Fruit fly (Drosophila melanogaster) whole organism: ENCODE measurements around the gene Dhpr.
A peak's percentile ranks its signal among the peaks of the same experiment; 100 is the strongest.

Experiments
- CG8478 ChIP-seq: fragments of >200 bp; optimal IDR thresholded peaks from 2 replicates; lab custom pipeline; 2018; ENCODE audit warnings: inconsistent platforms
- Dll ChIP-seq: fragments of >200 bp; optimal IDR thresholded peaks from 2 replicates; lab custom pipeline; 2017
- EcR ChIP-seq, 2 experiments: fragments of >200 bp; optimal IDR thresholded peaks; 2 replicates each; lab custom pipeline; 2017; ENCODE audit warnings: missing biosample characterization in 2 of 2, missing genetic modification characterization in 2 of 2, missing genetic modification reagents in 2 of 2
- pan ChIP-seq: fragments of >200 bp; optimal IDR thresholded peaks from 2 replicates; lab custom pipeline; 2017
- psq ChIP-seq: fragments of >200 bp; optimal IDR thresholded peaks from 2 replicates; lab custom pipeline; 2017
- usp ChIP-seq: fragments of >200 bp; optimal IDR thresholded peaks from 2 replicates; lab custom pipeline; 2017; ENCODE audit warnings: missing biosample characterization, missing genetic modification characterization, mixed read lengths

Gene Dhpr

DNA sequence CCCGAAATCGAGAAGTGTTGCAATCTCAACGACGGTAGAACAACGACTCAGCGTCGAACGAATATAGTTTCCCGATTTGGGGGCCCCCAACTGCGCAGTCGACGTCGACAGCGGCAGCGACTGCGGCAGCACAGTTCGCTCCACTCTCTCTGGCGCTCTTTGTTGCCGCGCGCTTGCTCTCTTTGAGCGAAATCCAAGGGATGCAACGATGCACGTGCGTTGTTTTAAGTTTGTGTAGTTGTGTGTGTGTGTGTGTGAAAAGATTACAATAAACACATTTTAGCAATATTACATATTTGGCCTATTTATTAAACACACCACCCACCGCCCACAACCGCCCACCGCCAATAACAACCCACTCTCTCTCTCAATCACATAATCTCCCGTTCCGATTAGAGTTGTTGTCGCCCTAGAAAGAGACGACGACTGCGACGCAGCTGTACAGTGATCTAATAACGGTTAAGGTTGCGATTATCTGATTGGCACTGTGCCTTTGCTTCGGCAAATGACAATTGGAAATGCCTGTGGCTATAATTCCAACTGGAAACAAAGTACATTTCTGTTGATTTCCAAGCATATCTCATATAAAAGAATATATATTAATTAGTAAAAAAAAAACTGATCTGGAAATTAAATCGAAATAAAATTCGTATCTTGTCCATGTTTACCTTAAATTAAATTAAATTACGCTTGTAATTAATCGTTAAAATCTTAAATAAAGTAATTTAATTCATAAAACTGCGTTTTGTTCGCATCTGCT, 8.9 kb upstream of the Dhpr start:
- TF ChIP-seq usp (GFP tag; lab: Kevin White, UChicago) = no peak
- peak; percentile 89 for TF ChIP-seq Dll (lab: Kevin White, UChicago)

DNA sequence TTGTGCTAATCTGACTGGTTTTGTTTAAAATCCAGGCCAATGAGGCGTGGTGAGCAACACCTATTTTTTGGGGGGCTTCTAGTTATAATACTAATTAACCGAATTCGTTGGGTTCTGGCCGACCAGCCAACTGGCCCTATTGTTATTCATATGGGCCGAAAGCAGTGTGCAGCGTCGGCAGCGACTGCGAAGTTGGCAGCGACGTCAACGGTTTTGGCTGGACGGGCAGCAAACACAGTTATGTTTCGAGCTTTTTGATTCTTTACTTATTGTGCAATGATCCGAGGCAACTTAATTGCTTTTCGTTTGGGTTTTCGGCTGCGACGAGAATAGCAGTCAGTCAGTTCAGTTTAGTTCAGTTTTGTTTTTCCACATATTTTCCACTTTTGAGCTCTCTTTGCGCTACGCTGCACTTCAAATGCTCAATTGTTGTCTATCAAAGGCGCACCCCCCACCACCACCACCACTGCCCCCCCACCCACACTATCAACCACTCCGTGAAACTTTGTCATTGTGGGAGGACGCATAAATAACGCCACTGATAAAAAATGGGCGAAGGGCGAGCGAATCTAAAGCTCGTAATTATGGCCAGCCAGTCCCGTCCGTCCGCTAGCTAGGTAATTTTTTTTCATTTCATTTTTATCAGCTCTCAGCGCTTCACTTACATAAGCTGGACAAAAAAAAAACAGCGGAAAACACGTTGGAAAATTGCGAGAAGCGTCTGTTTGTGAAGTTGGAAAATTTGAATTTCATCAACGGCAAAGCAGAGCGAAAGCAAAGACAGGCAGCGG, 8.1 kb upstream of the Dhpr start:
- no peak for TF ChIP-seq pan (lab: Kevin White, UChicago)
- no peak for TF ChIP-seq CG8478 (lab: Kevin White, UChicago)
- TF ChIP-seq EcR (GFP tag; optimal IDR thresholded peaks at IDR 0.05; lab: Kevin White, UChicago) = no peak
- TF ChIP-seq psq (lab: Kevin White, UChicago) = no peak
- no peak for TF ChIP-seq usp (GFP tag; lab: Kevin White, UChicago)

DNA sequence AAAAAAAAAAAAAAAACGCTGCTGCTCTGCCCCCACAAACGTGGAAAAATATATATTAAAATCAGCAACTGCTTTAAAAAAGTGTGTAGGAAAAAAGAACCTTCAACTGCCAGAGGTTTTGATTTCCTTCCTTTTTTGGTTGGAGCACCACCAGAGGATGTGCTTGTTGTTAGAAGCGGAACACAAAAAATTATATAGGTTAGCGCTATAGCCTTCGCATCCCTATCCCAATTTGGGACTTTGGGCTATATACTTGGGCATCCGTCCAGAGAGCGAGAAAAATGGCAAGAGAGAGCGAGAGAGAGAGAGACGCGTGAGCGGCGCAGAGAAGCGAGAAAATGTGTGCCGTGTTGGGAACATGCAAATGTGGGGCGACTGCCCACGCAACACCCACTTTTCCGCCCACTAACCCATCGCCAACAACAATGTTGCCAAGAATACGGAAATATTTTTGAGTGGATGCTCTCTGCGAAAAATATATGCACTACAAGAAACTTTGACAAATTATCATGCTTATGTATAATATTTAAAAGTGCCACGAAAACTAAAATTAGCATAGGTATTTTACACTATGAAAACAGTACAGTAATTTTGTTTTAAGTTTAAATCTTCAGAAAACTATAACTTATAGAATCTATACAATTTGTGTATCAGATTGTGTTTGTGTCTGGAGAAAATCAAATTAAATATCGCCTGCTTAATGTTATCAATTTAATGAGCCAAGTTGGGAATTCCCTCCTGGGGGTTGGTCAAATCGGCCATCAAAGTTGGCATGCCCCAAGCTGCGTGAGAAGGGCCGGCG, 7.3 kb upstream of the Dhpr start:
- TF ChIP-seq pan (lab: Kevin White, UChicago) (no peak), Dll (lab: Kevin White, UChicago) (no peak), CG8478 (lab: Kevin White, UChicago) (no peak), usp (GFP tag; lab: Kevin White, UChicago) (no peak), psq (lab: Kevin White, UChicago) (no peak), EcR (GFP tag; optimal IDR thresholded peaks at IDR 0.05; lab: Kevin White, UChicago) (no peak)

DNA sequence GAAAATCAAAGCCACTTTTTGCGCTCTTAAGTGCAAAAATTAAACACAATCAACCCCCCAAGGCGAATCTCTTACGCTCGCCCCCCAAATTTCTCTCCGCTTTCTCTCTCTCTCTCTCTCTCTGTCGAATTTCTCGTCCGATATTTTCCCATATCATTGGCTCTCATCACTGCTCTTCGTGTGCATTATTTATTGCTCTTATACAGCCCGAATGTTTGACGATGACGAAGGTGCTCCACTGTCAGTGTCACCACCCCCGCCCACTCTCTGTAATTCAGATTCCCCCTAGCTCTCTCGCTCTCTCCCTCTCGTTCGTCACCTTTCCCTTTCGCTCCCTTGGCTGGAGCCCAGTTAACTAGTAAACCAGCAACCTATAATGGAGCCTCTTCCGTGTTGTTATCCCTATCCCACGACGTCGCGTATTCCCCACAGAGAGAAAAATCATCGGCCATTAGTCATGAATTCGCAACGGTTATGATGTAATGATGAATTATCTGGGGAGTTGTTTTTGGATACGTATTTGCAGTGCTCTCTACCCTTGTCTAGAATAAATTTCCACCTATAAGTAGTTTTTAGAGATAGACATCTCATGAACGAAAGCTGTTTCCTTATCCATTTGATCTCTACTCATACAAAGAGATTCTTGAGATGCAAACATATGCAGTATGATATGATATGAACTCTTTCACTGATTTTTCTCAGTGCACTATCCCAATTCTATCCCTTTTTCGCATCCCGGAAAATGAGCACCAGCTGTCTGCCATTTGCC, 6.5 kb upstream of the Dhpr start:
- no peak for TF ChIP-seq pan (lab: Kevin White, UChicago)
- TF ChIP-seq Dll (lab: Kevin White, UChicago) = peak; percentile 61
- TF ChIP-seq psq (lab: Kevin White, UChicago) = no peak
- TF ChIP-seq EcR (GFP tag; optimal IDR thresholded peaks at IDR 0.05; lab: Kevin White, UChicago) = no peak
- no peak for TF ChIP-seq CG8478 (lab: Kevin White, UChicago)
- TF ChIP-seq usp (GFP tag; lab: Kevin White, UChicago) = no peak

DNA sequence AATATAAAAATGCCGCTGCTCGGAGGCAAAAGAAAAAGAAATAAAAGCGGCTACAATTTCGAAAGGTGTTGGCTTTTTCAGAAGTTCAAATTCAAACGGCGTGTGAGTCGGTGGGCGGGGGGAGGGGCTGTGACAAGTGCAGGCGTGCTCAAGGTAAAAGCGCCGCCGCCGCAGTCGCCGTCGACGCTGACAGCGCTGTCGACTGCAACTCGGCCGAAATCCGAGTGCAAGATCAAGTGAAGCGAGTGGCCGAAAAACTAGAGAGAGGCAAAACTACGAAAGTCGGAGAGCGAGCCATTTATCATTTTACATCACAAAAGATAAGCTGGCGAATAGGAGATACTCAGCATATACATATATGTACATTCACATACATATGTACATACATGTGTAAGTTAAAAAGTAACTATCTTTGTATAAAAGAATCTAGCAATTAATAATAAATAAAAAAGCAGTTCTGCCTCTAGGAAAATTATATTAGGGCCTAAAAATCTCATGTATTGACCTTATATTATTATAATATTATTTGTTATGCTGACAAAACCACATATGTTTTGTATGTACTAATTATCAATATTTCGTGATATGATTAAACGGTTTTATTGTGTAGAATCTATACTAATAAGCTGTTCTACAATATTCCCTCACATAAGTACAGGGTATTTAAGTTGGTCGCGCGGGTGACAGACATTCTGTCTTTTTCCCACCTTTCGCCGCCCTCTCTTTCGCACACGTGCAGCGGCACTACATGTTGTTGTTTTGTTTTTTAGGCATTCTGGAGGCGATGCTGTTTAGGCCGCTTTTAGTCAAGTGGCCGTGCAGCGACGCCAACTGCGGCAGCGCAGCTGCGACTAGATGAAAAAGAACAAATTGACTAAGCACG, 5.4 kb upstream of the Dhpr start:
- no peak for TF ChIP-seq CG8478 (lab: Kevin White, UChicago)
- TF ChIP-seq Dll (lab: Kevin White, UChicago) = no peak
- no peak for TF ChIP-seq usp (GFP tag; lab: Kevin White, UChicago)
- no peak for TF ChIP-seq psq (lab: Kevin White, UChicago)
- TF ChIP-seq pan (lab: Kevin White, UChicago) = no peak
- TF ChIP-seq EcR (GFP tag; optimal IDR thresholded peaks at IDR 0.05; lab: Kevin White, UChicago) = no peak

DNA sequence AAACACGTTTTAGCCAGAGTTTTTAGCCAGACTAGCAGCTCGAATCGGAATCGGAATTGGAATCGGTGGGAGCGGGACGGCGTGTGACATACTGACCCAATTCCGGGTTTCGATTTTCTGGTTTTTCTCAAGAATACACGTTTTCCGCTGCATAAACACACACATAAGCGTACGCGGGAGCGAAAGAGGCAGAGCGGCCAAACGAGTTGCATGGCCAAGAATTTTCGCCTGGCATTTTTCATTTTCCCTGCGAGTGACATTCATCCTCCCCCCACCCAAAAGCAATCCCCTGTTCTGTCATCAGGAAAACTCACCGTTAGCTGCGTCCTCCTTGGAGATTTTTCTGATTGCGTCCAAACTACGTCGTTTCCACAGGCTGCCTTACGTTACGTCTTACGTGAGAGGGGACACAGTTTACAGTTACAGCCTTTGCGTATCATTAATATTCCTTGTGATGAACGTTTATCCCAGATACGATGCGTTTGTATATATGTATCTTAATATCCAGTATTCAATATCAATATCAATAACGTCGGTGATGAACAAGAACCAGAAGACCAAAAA, 4.7 kb upstream of the Dhpr start:
- TF ChIP-seq psq (lab: Kevin White, UChicago) = no peak
- no peak for TF ChIP-seq usp (GFP tag; lab: Kevin White, UChicago)
- TF ChIP-seq CG8478 (lab: Kevin White, UChicago) = no peak
- TF ChIP-seq pan (lab: Kevin White, UChicago) = no peak
- no peak for TF ChIP-seq Dll (lab: Kevin White, UChicago)
- TF ChIP-seq EcR (GFP tag; optimal IDR thresholded peaks at IDR 0.05; lab: Kevin White, UChicago) = no peak

DNA sequence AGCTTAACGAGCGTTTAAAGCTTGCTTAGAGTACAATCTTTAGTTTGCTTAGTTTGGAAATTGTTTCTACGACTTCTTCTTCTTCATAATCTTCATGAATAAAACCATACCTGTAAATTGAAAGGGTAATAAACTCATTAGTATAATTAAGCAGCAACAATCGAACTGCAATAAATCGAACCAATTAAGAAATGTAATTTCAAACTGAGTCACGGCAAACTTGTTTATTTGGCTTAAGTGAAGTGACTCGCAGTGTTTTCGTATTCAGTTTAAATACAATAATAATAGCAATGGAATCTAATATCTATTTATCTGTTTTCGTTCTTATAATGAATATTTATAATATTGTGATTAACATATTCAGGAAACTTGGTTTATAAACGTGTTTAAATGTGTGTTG, 1.4 kb downstream of the Dhpr start:
- TF ChIP-seq psq (lab: Kevin White, UChicago) = no peak
- no peak for TF ChIP-seq pan (lab: Kevin White, UChicago)
- TF ChIP-seq Dll (lab: Kevin White, UChicago) = no peak
- no peak for TF ChIP-seq usp (GFP tag; lab: Kevin White, UChicago)
- no peak for TF ChIP-seq EcR (GFP tag; optimal IDR thresholded peaks at IDR 0.05; lab: Kevin White, UChicago)

DNA sequence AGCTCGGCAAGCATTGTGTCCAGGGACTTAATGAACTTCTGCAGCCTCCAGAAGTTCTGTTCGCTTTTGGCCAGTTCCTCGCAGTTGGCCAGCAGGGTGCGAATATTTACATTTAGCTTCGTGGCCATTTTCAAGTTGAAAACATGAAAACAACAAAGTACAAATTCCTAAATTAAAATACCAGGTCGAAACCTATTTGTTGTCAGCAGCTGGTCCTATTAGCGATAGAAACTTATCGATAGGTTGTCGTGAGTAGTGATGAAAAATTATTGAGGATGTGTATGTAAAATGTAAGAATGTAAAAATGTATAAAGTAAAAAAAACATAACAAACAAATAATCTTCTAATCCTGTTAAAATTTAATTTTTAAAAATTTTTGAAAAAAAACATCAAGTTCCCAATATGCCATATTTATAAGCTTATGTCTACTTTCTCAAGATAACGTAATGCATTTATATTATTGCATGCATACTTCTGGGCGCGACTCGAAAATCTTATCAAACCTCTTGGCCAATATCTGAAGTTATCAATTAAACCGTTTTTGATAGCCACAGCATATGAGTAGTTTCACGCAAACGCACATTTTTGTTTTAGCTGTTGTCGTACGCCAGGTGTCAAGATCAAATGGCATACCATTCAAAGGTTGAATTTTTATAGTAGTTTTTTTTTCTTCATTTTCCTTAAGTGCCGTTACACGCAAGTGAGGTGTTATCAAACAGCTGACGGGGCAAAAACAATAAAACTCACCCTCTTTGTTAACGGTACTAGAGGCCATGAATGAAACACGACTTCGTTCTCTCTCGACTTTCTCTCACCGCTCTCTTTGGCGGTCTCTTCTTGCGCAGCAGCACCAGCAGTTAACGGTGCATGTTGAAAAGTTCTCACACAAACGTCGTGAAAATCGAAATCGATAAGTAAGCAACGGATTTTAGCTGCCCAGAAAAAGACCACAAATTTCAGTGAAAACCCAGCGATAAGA, 2.9 kb downstream of the Dhpr start, which contains the start of the genes Use1 and nwk:
TSS of gene Use1 (minus strand) at position 206 of the 979 bp plus-strand sequence.
TSS of gene nwk (plus strand) at position 885 of the 979 bp plus-strand sequence.
- no peak for TF ChIP-seq CG8478 (lab: Kevin White, UChicago)
- TF ChIP-seq usp (GFP tag; lab: Kevin White, UChicago) = no peak
- TF ChIP-seq pan (lab: Kevin White, UChicago) = no peak
- no peak for TF ChIP-seq psq (lab: Kevin White, UChicago)
- TF ChIP-seq EcR (GFP tag; optimal IDR thresholded peaks at IDR 0.05; lab: Kevin White, UChicago) = no peak
- TF ChIP-seq Dll (lab: Kevin White, UChicago) = no peak
